Worm (Caenorhabditis elegans): ENCODE measurements around the gene ZK863.1.
"Not testable (repeated sequence)": the region's sequence is repeated elsewhere in the genome, so short reads cannot be mapped to it uniquely, and the experiment has no call there.

ZK863.1 gene

DNA sequence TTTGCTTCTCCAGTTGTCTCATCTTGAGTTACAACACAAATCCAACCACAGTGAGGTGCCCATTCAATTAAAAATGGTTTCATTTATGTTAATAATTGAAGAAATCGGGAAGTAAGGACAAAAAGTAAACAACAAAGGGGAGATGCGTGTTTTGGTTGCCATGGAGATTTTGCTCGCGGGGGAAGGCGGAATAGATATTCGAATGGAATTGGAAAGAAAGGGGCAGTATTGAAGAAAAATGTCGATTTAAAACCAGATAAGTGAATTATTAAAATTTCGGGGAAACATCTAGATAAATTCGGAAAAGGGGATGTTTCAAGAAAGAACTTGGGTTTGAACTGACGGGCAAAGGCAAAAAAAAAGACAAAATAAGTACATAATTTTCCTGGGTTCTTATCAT is 19.4 kb downstream of the ZK863.1 start, which contains the start of gene che-11:
che-11 (minus strand) TSS at position 101 of the 400 bp plus-strand sequence.
- TF ChIP-seq ceh-91 (GFP tag; IDR thresholded peaks at IDR 0.05) (no peak), lin-54 (GFP tag; optimal IDR thresholded peaks at IDR 0.05) (no peak), atf-7 (tag; optimal IDR thresholded peaks at IDR 0.05) (no peak), akir-1 (GFP tag; optimal IDR thresholded peaks at IDR 0.05) (no peak), dox-1 (GFP tag; IDR thresholded peaks at IDR 0.05) (no peak), fkh-3 (tag; optimal IDR thresholded peaks at IDR 0.05) (no peak), ztf-18 (tag; optimal IDR thresholded peaks at IDR 0.05) (no peak), C17E4.6 (GFP tag; IDR thresholded peaks at IDR 0.05) (no peak), hsf-1 (GFP tag; IDR thresholded peaks at IDR 0.05) (no peak), nhr-27 (tag; optimal IDR thresholded peaks at IDR 0.05) (no peak), nhr-90 (tag; optimal IDR thresholded peaks at IDR 0.05) (no peak)

DNA sequence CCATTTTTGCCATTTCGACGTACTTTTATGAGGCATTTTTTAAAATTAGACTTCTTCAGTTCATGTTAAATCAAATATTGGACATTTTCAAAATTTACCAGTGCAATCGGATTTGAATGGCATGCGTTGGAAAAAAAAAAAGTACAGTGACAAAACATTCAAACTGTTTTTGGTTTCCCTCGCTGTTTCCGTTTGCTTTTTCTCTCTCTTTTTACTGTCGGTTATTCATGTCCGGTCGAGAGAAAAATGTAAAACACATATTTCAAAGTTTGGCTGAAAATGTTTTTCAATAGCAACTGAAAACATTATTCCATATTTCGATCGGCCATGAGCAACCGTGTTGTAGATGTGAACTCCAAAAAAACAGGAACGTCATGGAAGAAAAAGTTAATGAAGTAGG is 29.4 kb downstream of the ZK863.1 start, which contains the start of gene C27A7.3:
C27A7.3 (plus strand) TSS at position 301 of the 400 bp plus-strand sequence.
- TF ChIP-seq ceh-100 (GFP tag; IDR thresholded peaks at IDR 0.05) (no peak), ztf-26 (tag; optimal IDR thresholded peaks at IDR 0.05) (no peak), nhr-80 (tag; optimal IDR thresholded peaks at IDR 0.05) (no peak), nhr-179 (tag; optimal IDR thresholded peaks at IDR 0.05) (no peak), hmg-1.2 (GFP tag; IDR thresholded peaks at IDR 0.05) (no peak), hmg-20 (GFP tag; IDR thresholded peaks at IDR 0.05) (no peak)

DNA sequence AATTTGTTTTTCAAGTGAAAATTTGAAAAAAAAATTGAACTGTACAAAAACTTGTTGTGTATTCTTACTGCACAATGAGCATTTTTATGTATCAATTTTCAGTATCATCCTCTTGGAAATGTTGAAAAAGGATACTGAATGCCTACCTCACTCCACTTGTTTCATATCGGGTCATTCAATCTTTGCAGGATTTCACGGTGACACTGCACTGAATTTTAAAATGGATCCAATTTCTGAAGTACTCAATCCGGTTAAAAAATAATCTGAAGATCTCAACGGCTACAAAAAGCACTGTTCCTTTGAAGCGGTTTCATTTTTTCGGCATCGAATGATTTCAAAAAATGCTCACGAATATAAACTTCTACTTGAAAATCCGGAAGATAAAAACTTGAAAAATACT is 32.1 kb downstream of the ZK863.1 start:
- TF ChIP-seq hlh-26 (GFP tag; conservative IDR thresholded peaks at IDR 0.05): no peak
- TF ChIP-seq B0035.1 (tag; optimal IDR thresholded peaks at IDR 0.05): no peak
- TF ChIP-seq Y67H2A.10 (GFP tag; conservative IDR thresholded peaks at IDR 0.05): no peak
- TF ChIP-seq ztf-6 (GFP tag; IDR thresholded peaks at IDR 0.05): no peak
- TF ChIP-seq let-607 (tag; optimal IDR thresholded peaks at IDR 0.05): no peak
- TF ChIP-seq Y53F4B.3 (GFP tag; IDR thresholded peaks at IDR 0.05): no peak
- TF ChIP-seq madf-6 (GFP tag; IDR thresholded peaks at IDR 0.05): no peak
- no peak for TF ChIP-seq ztf-28 (GFP tag; IDR thresholded peaks at IDR 0.05)
- no peak for TF ChIP-seq unc-130 (GFP tag; optimal IDR thresholded peaks at IDR 0.05)
- no peak for TF ChIP-seq F37B4.10 (GFP tag; IDR thresholded peaks at IDR 0.05)
- no peak for TF ChIP-seq him-1 (tag; optimal IDR thresholded peaks at IDR 0.05)
- no peak for TF ChIP-seq ceh-40 (GFP tag; IDR thresholded peaks at IDR 0.05)
- no peak for TF ChIP-seq snpc-1.3 (tag; optimal IDR thresholded peaks at IDR 0.05; ENCODE audit: insufficient read depth)
- no peak for TF ChIP-seq F49E8.2 (tag; optimal IDR thresholded peaks at IDR 0.05; ENCODE audit: insufficient read depth)
- TF ChIP-seq F57A8.1 (GFP tag; optimal IDR thresholded peaks at IDR 0.05): no peak
- no peak for TF ChIP-seq lsl-1 (GFP tag; optimal IDR thresholded peaks at IDR 0.05)
- TF ChIP-seq rcor-1 (GFP tag; IDR thresholded peaks at IDR 0.05): no peak
- TF ChIP-seq bed-2 (GFP tag; IDR thresholded peaks at IDR 0.05): no peak
- TF ChIP-seq nfya-2 (GFP tag; IDR thresholded peaks at IDR 0.05): no peak
- TF ChIP-seq dox-1 (GFP tag; IDR thresholded peaks at IDR 0.05): no peak

DNA sequence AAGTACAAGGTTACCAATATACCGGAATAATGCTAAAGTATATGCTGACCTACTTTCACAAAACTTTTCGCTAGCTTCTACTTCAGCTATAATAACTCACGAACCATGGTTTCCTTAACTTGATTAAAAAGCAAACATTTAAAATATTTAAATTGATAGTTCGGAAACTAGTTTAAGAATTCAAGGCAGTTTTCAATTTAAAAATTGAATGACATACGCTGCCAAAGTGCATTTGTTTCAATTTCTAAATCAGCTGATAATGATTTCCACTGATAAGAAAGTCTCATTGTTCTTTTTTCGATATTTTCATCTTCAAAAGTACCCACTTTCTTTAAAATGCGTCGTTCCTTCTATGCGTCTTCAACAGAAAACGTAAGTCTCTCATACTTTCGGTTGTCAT is 38.9 kb downstream of the ZK863.1 start, which contains the start of gene enpp-1:
enpp-1 (plus strand) TSS at position 301 of the 400 bp plus-strand sequence.
- not testable (repeated sequence) for TF ChIP-seq hsf-1 (GFP tag; IDR thresholded peaks at IDR 0.05); ama-1 (optimal IDR thresholded peaks at IDR 0.05); ama-1 (GFP tag; optimal IDR thresholded peaks at IDR 0.05); mxl-1 (tag; optimal IDR thresholded peaks at IDR 0.05)

Data from whole organism, young adult.